Fruit fly (Drosophila melanogaster): Measurements from ENCODE around the gene pum.

pum gene

dm6 chr3R:9217607-9218006 lies 19.9 kb downstream of the pum start:
- TF ChIP-seq Blimp-1 (GFP tag; optimal IDR thresholded peaks at IDR 0.05) (peak; percentile 98), CG4282 (GFP tag; optimal IDR thresholded peaks at IDR 0.05) (no peak)

dm6 chr3R:9215551-9215950 lies 21.9 kb downstream of the pum start:
- TF ChIP-seq CG2889 (GFP tag; IDR thresholded peaks at IDR 0.05): no peak
- no peak for TF ChIP-seq CG15601 (tag; optimal IDR thresholded peaks at IDR 0.05)
- no peak for TF ChIP-seq nerfin-1 (tag; optimal IDR thresholded peaks at IDR 0.05)
- TF ChIP-seq CG2202 (tag; optimal IDR thresholded peaks at IDR 0.05): peak; percentile 33
- TF ChIP-seq Ptx1 (GFP tag; IDR thresholded peaks at IDR 0.05): no peak
- no peak for TF ChIP-seq ap (GFP tag; IDR thresholded peaks at IDR 0.05)
- no peak for TF ChIP-seq corto (GFP tag; optimal IDR thresholded peaks at IDR 0.05)
- no peak for TF ChIP-seq Doc2 (GFP tag; IDR thresholded peaks at IDR 0.05)
- no peak for TF ChIP-seq CG34376 (GFP tag; optimal IDR thresholded peaks at IDR 0.05)
- TF ChIP-seq ttk (GFP tag; IDR thresholded peaks at IDR 0.05): no peak
- no peak for TF ChIP-seq Antp (GFP tag; optimal IDR thresholded peaks at IDR 0.05)
- TF ChIP-seq CG12659 (GFP tag; optimal IDR thresholded peaks at IDR 0.05): no peak
- no peak for TF ChIP-seq pros (GFP tag; optimal IDR thresholded peaks at IDR 0.05)
- no peak for TF ChIP-seq CrebB (tag; optimal IDR thresholded peaks at IDR 0.05)
- peak; percentile 5 for TF ChIP-seq D19A (tag; optimal IDR thresholded peaks at IDR 0.05)
- TF ChIP-seq CG7839 (tag; optimal IDR thresholded peaks at IDR 0.05): no peak
- TF ChIP-seq HmgD (GFP tag; optimal IDR thresholded peaks at IDR 0.05): no peak
- TF ChIP-seq CG10147 (GFP tag; optimal IDR thresholded peaks at IDR 0.05): no peak
- TF ChIP-seq psq (GFP tag; optimal IDR thresholded peaks at IDR 0.05): no peak
- peak; percentile 36 for TF ChIP-seq CG7745 (tag; optimal IDR thresholded peaks at IDR 0.05)
- TF ChIP-seq kni (GFP tag; optimal IDR thresholded peaks at IDR 0.05): peak; percentile 77
- peak; percentile 27 for TF ChIP-seq cg (GFP tag; optimal IDR thresholded peaks at IDR 0.05)
- no peak for TF ChIP-seq CG33213 (GFP tag; optimal IDR thresholded peaks at IDR 0.05)
- peak; percentile 25 for TF ChIP-seq trem (tag; optimal IDR thresholded peaks at IDR 0.05)
- TF ChIP-seq chm (GFP tag; IDR thresholded peaks at IDR 0.05): no peak
- no peak for TF ChIP-seq grn (GFP tag; optimal IDR thresholded peaks at IDR 0.05)
- no peak for TF ChIP-seq CG14014 (GFP tag; IDR thresholded peaks at IDR 0.05)
- TF ChIP-seq phol (tag; optimal IDR thresholded peaks at IDR 0.05): no peak
- no peak for TF ChIP-seq Doc3 (GFP tag; IDR thresholded peaks at IDR 0.05; ENCODE audit: partially characterized antibody)
- TF ChIP-seq eyg (GFP tag; optimal IDR thresholded peaks at IDR 0.05): no peak
- TF ChIP-seq CG33557 (GFP tag; optimal IDR thresholded peaks at IDR 0.05): peak; percentile 84
- no peak for TF ChIP-seq Fer3 (tag; optimal IDR thresholded peaks at IDR 0.05)
- TF ChIP-seq CG2875 (GFP tag; optimal IDR thresholded peaks at IDR 0.05): peak; percentile 24
- TF ChIP-seq CG2116 (GFP tag; optimal IDR thresholded peaks at IDR 0.05): no peak
- TF ChIP-seq MTF-1 (GFP tag; optimal IDR thresholded peaks at IDR 0.05; ENCODE audit: borderline replicate concordance): no peak
- no peak for TF ChIP-seq slou (GFP tag; optimal IDR thresholded peaks at IDR 0.05)
- TF ChIP-seq lola (GFP tag; optimal IDR thresholded peaks at IDR 0.05): peak in 1 of 3 experiments; percentile 6
- TF ChIP-seq CG17361 (GFP tag; IDR thresholded peaks at IDR 0.05): no peak
- TF ChIP-seq Aef1 (GFP tag; IDR thresholded peaks at IDR 0.05): no peak
- peak; percentile 37 for TF ChIP-seq CG17385 (GFP tag; optimal IDR thresholded peaks at IDR 0.05)
- no peak for TF ChIP-seq pfk (GFP tag; optimal IDR thresholded peaks at IDR 0.05)
- TF ChIP-seq CG13296 (GFP tag; optimal IDR thresholded peaks at IDR 0.05): no peak
- no peak for TF ChIP-seq Dref (GFP tag; IDR thresholded peaks at IDR 0.05)
- TF ChIP-seq unc-4 (GFP tag; IDR thresholded peaks at IDR 0.05; ENCODE audit: partially characterized antibody): no peak
- no peak for TF ChIP-seq Ets65A (GFP tag)
- no peak for TF ChIP-seq bcd (GFP tag; optimal IDR thresholded peaks at IDR 0.05)
- TF ChIP-seq CG9609 (GFP tag; optimal IDR thresholded peaks at IDR 0.05): no peak
